Worm (Caenorhabditis elegans) whole organism, L4 larva: ENCODE results near the gene C25F6.1.
A peak's percentile ranks its signal among the peaks of the same experiment; 100 is the strongest.

Experiments
- F37D6.2 ChIP-seq: sonication (generic microtip); optimal IDR thresholded peaks from 2 replicates; lab custom pipeline; 2016; ENCODE audit warnings: mild to moderate bottlenecking, missing genetic modification characterization, missing compliant biosample characterization
- R02D3.7 ChIP-seq: fragments of 150-350 bp; sonication (generic microtip); optimal IDR thresholded peaks from 3 replicates; lab custom pipeline; 2014; ENCODE audit warnings: missing biosample characterization, missing genetic modification characterization
- Y105C5A.15 ChIP-seq: fragments of 200-800 bp; sonication (Bioruptor generic); IDR thresholded peaks from 2 replicates; pipeline ENCODE4 v1.3.6; 2022; ENCODE audit warnings: missing genetic modification characterization, missing compliant biosample characterization
- Y48G9A.11 ChIP-seq: fragments of 200-800 bp; sonication (Bioruptor generic); IDR thresholded peaks from 2 replicates; pipeline ENCODE4 v1.3.6; 2022; ENCODE audit warnings: missing genetic modification reagents, missing genetic modification characterization, missing compliant biosample characterization
- Y75B8A.6 ChIP-seq: fragments of 200-800 bp; sonication (Bioruptor generic); IDR thresholded peaks from 2 replicates; pipeline ENCODE4 v1.3.6; 2022; ENCODE audit warnings: missing genetic modification reagents, missing genetic modification characterization, missing compliant biosample characterization
- arid-1 ChIP-seq: fragments of 200-800 bp; sonication (Bioruptor generic); conservative IDR thresholded peaks from 2 replicates; pipeline ENCODE4 v1.3.6; 2022; ENCODE audit warnings: missing genetic modification reagents, missing genetic modification characterization, missing compliant biosample characterization
- ceh-20 ChIP-seq: fragments of 200-800 bp; sonication (Bioruptor generic); IDR thresholded peaks from 2 replicates; pipeline ENCODE4 v1.3.6; 2022; ENCODE audit warnings: missing genetic modification reagents, missing genetic modification characterization, missing compliant biosample characterization
- ceh-32 ChIP-seq: sonication (generic microtip); optimal IDR thresholded peaks from 2 replicates; lab custom pipeline; 2016; ENCODE audit warnings: mild to moderate bottlenecking, missing genetic modification characterization, missing compliant biosample characterization; ENCODE audit not compliant: poor library complexity
- ceh-62 ChIP-seq: sonication (generic microtip); optimal IDR thresholded peaks from 2 replicates; lab custom pipeline; 2017; ENCODE audit warnings: missing biosample characterization, missing genetic modification characterization
- cey-2 ChIP-seq: sonication (generic microtip); optimal IDR thresholded peaks from 3 replicates; lab custom pipeline; 2017; ENCODE audit warnings: missing genetic modification characterization, mild to moderate bottlenecking, missing compliant biosample characterization, antibody characterized with exemption, borderline replicate concordance; ENCODE audit not compliant: insufficient read depth
- daf-16 ChIP-seq, 3 experiments: sonication (generic microtip); optimal IDR thresholded peaks; 2 replicates each; lab custom pipeline; 2016 to 2017; ENCODE audit warnings: missing genetic modification characterization in 3 of 3, missing genetic modification reagents in 3 of 3, mild to moderate bottlenecking in 2 of 3, missing compliant biosample characterization in 2 of 3, missing biosample characterization in 1 of 3, moderate library complexity in 1 of 3
- daf-19 ChIP-seq: fragments of 200-800 bp; sonication (Bioruptor generic); conservative IDR thresholded peaks from 2 replicates; pipeline ENCODE4 v1.3.6; 2022; ENCODE audit warnings: missing genetic modification characterization, missing compliant biosample characterization
- daf-8 ChIP-seq: fragments of 200-800 bp; sonication (Bioruptor generic); IDR thresholded peaks from 2 replicates; pipeline ENCODE4 v1.3.6; 2022; ENCODE audit warnings: missing genetic modification characterization, missing compliant biosample characterization
- dmd-6 ChIP-seq: fragments of 200-800 bp; sonication (Bioruptor generic); IDR thresholded peaks from 2 replicates; pipeline ENCODE4 v1.3.6; 2022; ENCODE audit warnings: missing genetic modification reagents, missing genetic modification characterization, missing compliant biosample characterization
- dmd-8 ChIP-seq: fragments of 200-800 bp; sonication (Bioruptor generic); IDR thresholded peaks from 2 replicates; pipeline ENCODE4 v1.3.6; 2022; ENCODE audit warnings: missing genetic modification characterization, missing compliant biosample characterization
- dve-1 ChIP-seq: sonication (generic microtip); optimal IDR thresholded peaks from 2 replicates; lab custom pipeline; 2017; ENCODE audit warnings: antibody characterized with exemption, mild to moderate bottlenecking, missing genetic modification characterization, missing compliant biosample characterization; ENCODE audit not compliant: insufficient read depth
- egl-43 ChIP-seq: fragments of 200-800 bp; sonication (Bioruptor generic); IDR thresholded peaks from 2 replicates; pipeline ENCODE4 v1.3.6; 2022; ENCODE audit warnings: missing genetic modification reagents, missing genetic modification characterization, missing compliant biosample characterization
- fkh-10 ChIP-seq: fragments of 150-350 bp; optimal IDR thresholded peaks from 2 replicates; lab custom pipeline; 2014; ENCODE audit warnings: missing biosample characterization, missing genetic modification reagents, missing genetic modification characterization
- fos-1 ChIP-seq: fragments of 150-350 bp; optimal IDR thresholded peaks from 2 replicates; lab custom pipeline; 2014; ENCODE audit warnings: missing biosample characterization, missing genetic modification characterization
- gei-8 ChIP-seq: fragments of 200-800 bp; sonication (Bioruptor generic); optimal IDR thresholded peaks from 2 replicates; lab custom pipeline; 2018; ENCODE audit warnings: mild to moderate bottlenecking, missing genetic modification characterization, missing compliant biosample characterization
- hif-1 ChIP-seq, 2 experiments: sonication (generic microtip); optimal IDR thresholded peaks; 2 replicates each; lab custom pipeline; 2016 to 2017; ENCODE audit warnings: missing compliant biosample characterization in 2 of 2, missing genetic modification characterization in 2 of 2, missing genetic modification reagents in 2 of 2, missing genotype in 2 of 2, mild to moderate bottlenecking in 1 of 2
- hlh-11 ChIP-seq: fragments of 200-800 bp; sonication (Bioruptor generic); optimal IDR thresholded peaks from 2 replicates; lab custom pipeline; 2018; ENCODE audit warnings: mild to moderate bottlenecking, missing genetic modification characterization, missing compliant biosample characterization
- hlh-30 ChIP-seq: sonication (generic microtip); optimal IDR thresholded peaks from 2 replicates; lab custom pipeline; 2017; ENCODE audit warnings: antibody characterized with exemption, mild to moderate bottlenecking, missing genetic modification characterization, missing compliant biosample characterization; ENCODE audit not compliant: insufficient read depth
- lim-7 ChIP-seq: fragments of 200-800 bp; sonication (Bioruptor generic); IDR thresholded peaks from 2 replicates; pipeline ENCODE4 v1.3.6; 2022; ENCODE audit warnings: missing genetic modification characterization, missing compliant biosample characterization
- lin-1 ChIP-seq: fragments of 200-800 bp; sonication (Bioruptor generic); IDR thresholded peaks from 2 replicates; pipeline ENCODE4 v1.3.6; 2022; ENCODE audit warnings: missing genetic modification reagents, missing genetic modification characterization, missing compliant biosample characterization
- lin-13 ChIP-seq: fragments of 150-350 bp; optimal IDR thresholded peaks from 2 replicates; lab custom pipeline; 2014; ENCODE audit warnings: missing biosample characterization, missing genetic modification reagents, missing genetic modification characterization
- lin-15B ChIP-seq: fragments of 150-350 bp; sonication (generic microtip); optimal IDR thresholded peaks from 3 replicates; lab custom pipeline; 2014; ENCODE audit warnings: missing biosample characterization, missing genetic modification characterization
- lin-29 ChIP-seq: fragments of 200-800 bp; sonication (Bioruptor generic); IDR thresholded peaks from 2 replicates; pipeline ENCODE4 v1.3.6; 2022; ENCODE audit warnings: missing genetic modification reagents, missing genetic modification characterization, missing compliant biosample characterization
- lin-39 ChIP-seq: fragments of 150-350 bp; optimal IDR thresholded peaks from 2 replicates; lab custom pipeline; 2014; ENCODE audit warnings: missing biosample characterization, missing genetic modification reagents, missing genetic modification characterization
- mdl-1 ChIP-seq, 2 experiments: fragments of 150-350 bp in 1 of 2; sonication (generic microtip) in 1 of 2; optimal IDR thresholded peaks; 2 replicates each; lab custom pipeline; 2014 to 2017; ENCODE audit warnings: missing biosample characterization in 2 of 2, missing genetic modification characterization in 2 of 2
- mdt-29 ChIP-seq: fragments of 200-800 bp; sonication (Bioruptor generic); IDR thresholded peaks from 2 replicates; pipeline ENCODE4 v1.3.6; 2022; ENCODE audit warnings: missing genetic modification reagents, missing genetic modification characterization, missing compliant biosample characterization
- mep-1 ChIP-seq: fragments of 150-350 bp; sonication (generic microtip); optimal IDR thresholded peaks from 3 replicates; lab custom pipeline; 2014; ENCODE audit warnings: missing biosample characterization, missing genetic modification characterization
- mxl-3 ChIP-seq: fragments of 200-800 bp; sonication (Bioruptor generic); optimal IDR thresholded peaks from 2 replicates; lab custom pipeline; 2018; ENCODE audit warnings: mild to moderate bottlenecking, missing genetic modification characterization, missing compliant biosample characterization
- nhr-102 ChIP-seq: sonication (generic microtip); optimal IDR thresholded peaks from 2 replicates; lab custom pipeline; 2016; ENCODE audit warnings: mild to moderate bottlenecking, missing genetic modification characterization, moderate library complexity, missing compliant biosample characterization
- nhr-11 ChIP-seq: fragments of 150-350 bp; optimal IDR thresholded peaks from 2 replicates; lab custom pipeline; 2014; ENCODE audit warnings: missing biosample characterization, missing genetic modification characterization
- nhr-111 ChIP-seq: fragments of 200-800 bp; sonication (Bioruptor generic); optimal IDR thresholded peaks from 2 replicates; lab custom pipeline; 2018; ENCODE audit warnings: mild to moderate bottlenecking, missing genetic modification characterization, missing compliant biosample characterization
- nhr-28 ChIP-seq: fragments of 150-350 bp; optimal IDR thresholded peaks from 2 replicates; lab custom pipeline; 2014; ENCODE audit warnings: missing biosample characterization, missing genetic modification characterization
- nhr-41 ChIP-seq: fragments of 200-800 bp; sonication (Bioruptor generic); IDR thresholded peaks from 2 replicates; pipeline ENCODE4 v1.3.6; 2022; ENCODE audit warnings: missing genetic modification reagents, missing genetic modification characterization, missing compliant biosample characterization
- nhr-48 ChIP-seq: sonication (generic microtip); optimal IDR thresholded peaks from 2 replicates; lab custom pipeline; 2016; ENCODE audit warnings: mild to moderate bottlenecking, missing genetic modification characterization, missing compliant biosample characterization
- nhr-77 ChIP-seq: fragments of 150-350 bp; optimal IDR thresholded peaks from 2 replicates; lab custom pipeline; 2014; ENCODE audit warnings: missing biosample characterization, missing genetic modification characterization
- php-3 ChIP-seq: fragments of 200-800 bp; sonication (Bioruptor generic); IDR thresholded peaks from 2 replicates; pipeline ENCODE4 v1.3.6; 2022; ENCODE audit warnings: missing genetic modification reagents, missing genetic modification characterization, missing compliant biosample characterization
- pqm-1 ChIP-seq: sonication (generic microtip); optimal IDR thresholded peaks from 2 replicates; lab custom pipeline; 2017; ENCODE audit warnings: missing biosample characterization, missing genetic modification characterization
- saeg-2 ChIP-seq: fragments of 200-800 bp; sonication (Bioruptor generic); IDR thresholded peaks from 2 replicates; pipeline ENCODE4 v1.3.6; 2022; ENCODE audit warnings: missing genetic modification reagents, missing genetic modification characterization, missing compliant biosample characterization
- sdz-12 ChIP-seq: fragments of 200-800 bp; sonication (Bioruptor generic); optimal IDR thresholded peaks from 2 replicates; lab custom pipeline; 2018; ENCODE audit warnings: mild to moderate bottlenecking, missing genetic modification characterization, missing compliant biosample characterization
- snpc-4 ChIP-seq: fragments of 150-350 bp; optimal IDR thresholded peaks from 2 replicates; lab custom pipeline; 2014; ENCODE audit warnings: missing biosample characterization, missing genetic modification characterization
- tra-1 ChIP-seq: fragments of 200-800 bp; sonication (Bioruptor generic); IDR thresholded peaks from 2 replicates; pipeline ENCODE4 v1.3.6; 2022; ENCODE audit warnings: missing genetic modification reagents, missing genetic modification characterization, missing compliant biosample characterization
- unc-130 ChIP-seq: sonication (generic microtip); optimal IDR thresholded peaks from 2 replicates; lab custom pipeline; 2016; ENCODE audit warnings: missing genetic modification reagents, missing genetic modification characterization, missing compliant biosample characterization
- unc-39 ChIP-seq: sonication (generic microtip); optimal IDR thresholded peaks from 2 replicates; lab custom pipeline; 2017; ENCODE audit warnings: missing biosample characterization, missing genetic modification characterization
- zip-11 ChIP-seq: fragments of 200-800 bp; sonication (Bioruptor generic); IDR thresholded peaks from 2 replicates; pipeline ENCODE4 v1.3.6; 2022; ENCODE audit warnings: missing genetic modification characterization, missing compliant biosample characterization
- ztf-11 ChIP-seq: fragments of 150-350 bp; optimal IDR thresholded peaks from 2 replicates; lab custom pipeline; 2014; ENCODE audit warnings: missing biosample characterization, missing genetic modification characterization
- ztf-7 ChIP-seq: fragments of 150-350 bp; optimal IDR thresholded peaks from 2 replicates; lab custom pipeline; 2014; ENCODE audit warnings: missing biosample characterization, missing genetic modification characterization

The C25F6.1 gene

ce11 chrX:5467308-5467707 lies 19.0 kb upstream of the C25F6.1 start (continued):
- no peak for TF ChIP-seq lin-15B (tag; lab: Kevin White, UChicago)
- TF ChIP-seq tra-1 (GFP tag; lab: Robert Waterston, UW) = peak; percentile 88
- TF ChIP-seq daf-19 (GFP tag; lab: Robert Waterston, UW) = no peak
- TF ChIP-seq gei-8 (GFP tag; lab: Kevin White, UChicago) = no peak
- TF ChIP-seq php-3 (GFP tag; lab: Robert Waterston, UW) = peak; percentile 78
- TF ChIP-seq nhr-48 (tag; lab: Kevin White, UChicago) = no peak
- TF ChIP-seq hlh-11 = peak; percentile 82
- TF ChIP-seq lin-29 (GFP tag; lab: Robert Waterston, UW) = no peak
- no peak for TF ChIP-seq arid-1 (GFP tag; lab: Robert Waterston, UW)
- TF ChIP-seq Y75B8A.6 (GFP tag; lab: Robert Waterston, UW) = no peak
- TF ChIP-seq unc-39 (tag; lab: Kevin White, UChicago) = no peak
- peak; percentile 96 for TF ChIP-seq mxl-3
- TF ChIP-seq dve-1 (tag; lab: Kevin White, UChicago) = peak; percentile 82
- no peak for TF ChIP-seq ztf-11 (tag; lab: Kevin White, UChicago)
- TF ChIP-seq lin-13 (GFP tag; lab: Kevin White, UChicago) = no peak
- no peak for TF ChIP-seq dmd-8 (GFP tag; lab: Robert Waterston, UW)
- TF ChIP-seq Y48G9A.11 (GFP tag; lab: Robert Waterston, UW) = no peak
- no peak for TF ChIP-seq nhr-41
- no peak for TF ChIP-seq unc-130 (GFP tag; lab: Kevin White, UChicago)
- TF ChIP-seq zip-11 (GFP tag; lab: Robert Waterston, UW) = no peak
- no peak for TF ChIP-seq lin-39
- TF ChIP-seq snpc-4 (tag; lab: Kevin White, UChicago) = no peak
- TF ChIP-seq pqm-1 = peak; percentile 57
- no peak for TF ChIP-seq fos-1
- peak; percentile 29 for TF ChIP-seq nhr-77 (tag; lab: Kevin White, UChicago)
- TF ChIP-seq cey-2 (tag; lab: Kevin White, UChicago) = peak; percentile 62
- TF ChIP-seq nhr-102 (tag; lab: Kevin White, UChicago) = peak; percentile 32
- peak; percentile 77 for TF ChIP-seq hlh-30 (tag; lab: Kevin White, UChicago)
- TF ChIP-seq ztf-7 = no peak
- TF ChIP-seq F37D6.2 (tag; lab: Kevin White, UChicago) = no peak
- no peak for TF ChIP-seq Y105C5A.15 (GFP tag; lab: Robert Waterston, UW)
- TF ChIP-seq lin-1 (GFP tag; lab: Robert Waterston, UW) = peak; percentile 47; the same call in 1 of the 2 replicates
- TF ChIP-seq daf-16 (GFP tag; optimal IDR thresholded peaks at IDR 0.05; lab: Kevin White, UChicago) = peak in 1 of 2 experiments; percentile 25
- peak; percentile 89 for TF ChIP-seq daf-16 (tag; optimal IDR thresholded peaks at IDR 0.05; lab: Kevin White, UChicago)
- TF ChIP-seq ceh-20 = peak; percentile 56; the same call in 1 of the 2 replicates
- no peak for TF ChIP-seq fkh-10 (GFP tag; lab: Kevin White, UChicago)
- TF ChIP-seq saeg-2 (GFP tag; lab: Robert Waterston, UW) = no peak
- no peak for TF ChIP-seq daf-8 (GFP tag; lab: Robert Waterston, UW)
- no peak for TF ChIP-seq mdt-29 (GFP tag; lab: Robert Waterston, UW)
- TF ChIP-seq nhr-111 = no peak
- TF ChIP-seq ceh-32 (tag; lab: Kevin White, UChicago) = no peak
- no peak for TF ChIP-seq ceh-62 (tag; lab: Kevin White, UChicago)
- no peak for TF ChIP-seq hif-1 (tag; optimal IDR thresholded peaks at IDR 0.05; lab: Kevin White, UChicago)
- TF ChIP-seq mdl-1 (tag; optimal IDR thresholded peaks at IDR 0.05; lab: Kevin White, UChicago) = peak in 1 of 2 experiments; percentile 73
- peak; percentile 10 for TF ChIP-seq mep-1
- no peak for TF ChIP-seq R02D3.7
- TF ChIP-seq nhr-11 (tag; lab: Kevin White, UChicago) = no peak
- TF ChIP-seq sdz-12 (GFP tag; lab: Kevin White, UChicago) = no peak
- TF ChIP-seq nhr-28 = peak; percentile 85
- no peak for TF ChIP-seq lim-7 (GFP tag; lab: Robert Waterston, UW)
- peak; percentile 94 for TF ChIP-seq dmd-6 (GFP tag; lab: Robert Waterston, UW)
- no peak for TF ChIP-seq egl-43 (GFP tag; lab: Robert Waterston, UW)
